Worm (Caenorhabditis elegans): ENCODE data around the gene F59D12.5.

F59D12.5 gene

ce11 chrX:15606585-15607276, 40.4 kb downstream of the F59D12.5 start, which contains the start of gene rab-14 (continued):
- TF ChIP-seq F37B4.10 (GFP tag; IDR thresholded peaks at IDR 0.05) (no peak), B0035.1 (tag; optimal IDR thresholded peaks at IDR 0.05) (no peak), F22D6.2 (tag; optimal IDR thresholded peaks at IDR 0.05) (no peak), zim-3 (tag; optimal IDR thresholded peaks at IDR 0.05) (no peak), ceh-79 (tag; optimal IDR thresholded peaks at IDR 0.05) (no peak), ztf-25 (GFP tag; IDR thresholded peaks at IDR 0.05) (no peak), F49E8.2 (tag; optimal IDR thresholded peaks at IDR 0.05; ENCODE audit: insufficient read depth) (no peak), ekl-4 (GFP tag; IDR thresholded peaks at IDR 0.05) (peak; percentile 74), egl-18 (GFP tag; IDR thresholded peaks at IDR 0.05) (no peak), fkh-3 (tag; optimal IDR thresholded peaks at IDR 0.05) (no peak), K11D2.4 (GFP tag; IDR thresholded peaks at IDR 0.05) (peak; percentile 53; the same call in 1 of the 2 replicates), nfya-2 (GFP tag; IDR thresholded peaks at IDR 0.05) (no peak), ceh-40 (GFP tag; IDR thresholded peaks at IDR 0.05) (no peak), akir-1 (GFP tag; optimal IDR thresholded peaks at IDR 0.05) (no peak), mes-4 (tag; optimal IDR thresholded peaks at IDR 0.05) (no peak), hsf-1 (GFP tag; IDR thresholded peaks at IDR 0.05) (no peak), B0261.1 (tag; optimal IDR thresholded peaks at IDR 0.05) (no peak), nhr-90 (tag; optimal IDR thresholded peaks at IDR 0.05) (no peak), dpff-1 (tag; optimal IDR thresholded peaks at IDR 0.05) (no peak), C06A6.2 (GFP tag; conservative IDR thresholded peaks at IDR 0.05) (peak; percentile 41; the same call in 1 of the 2 replicates), B0019.2 (GFP tag; conservative IDR thresholded peaks at IDR 0.05) (no peak), Y56A3A.18 (GFP tag; IDR thresholded peaks at IDR 0.05) (no peak), D2030.7 (GFP tag; IDR thresholded peaks at IDR 0.05) (no peak), snpc-3.4 (tag; optimal IDR thresholded peaks at IDR 0.05) (no peak), ztf-3 (GFP tag; optimal IDR thresholded peaks at IDR 0.05) (no peak), lin-35 (GFP tag; optimal IDR thresholded peaks at IDR 0.05) (peak in 1 of 3 experiments; percentile 70), madf-3 (GFP tag; IDR thresholded peaks at IDR 0.05) (peak; percentile 75; the same call in 1 of the 2 replicates), Y95B8A.8 (GFP tag; IDR thresholded peaks at IDR 0.05) (no peak), aptf-2 (GFP tag; conservative IDR thresholded peaks at IDR 0.05) (no peak), ztf-6 (GFP tag; IDR thresholded peaks at IDR 0.05) (no peak), ceh-91 (GFP tag; IDR thresholded peaks at IDR 0.05) (no peak), efl-1 (GFP tag; optimal IDR thresholded peaks at IDR 0.05) (no peak), aptf-3 (GFP tag; IDR thresholded peaks at IDR 0.05) (no peak), chd-7 (tag; optimal IDR thresholded peaks at IDR 0.05) (peak; percentile 45), tbx-9 (tag; optimal IDR thresholded peaks at IDR 0.05; ENCODE audit: borderline replicate concordance) (no peak), F39B2.1 (GFP tag; IDR thresholded peaks at IDR 0.05) (no peak), lsy-27 (tag; optimal IDR thresholded peaks at IDR 0.05; ENCODE audit: borderline replicate concordance, insufficient read depth) (no peak), xnd-1 (tag; optimal IDR thresholded peaks at IDR 0.05) (no peak), mxl-1 (tag; optimal IDR thresholded peaks at IDR 0.05) (no peak), sdz-38 (tag; optimal IDR thresholded peaks at IDR 0.05) (no peak), him-1 (tag; optimal IDR thresholded peaks at IDR 0.05) (no peak), hmg-20 (GFP tag; IDR thresholded peaks at IDR 0.05) (peak; percentile 20; the same call in 1 of the 2 replicates), ceh-100 (GFP tag; IDR thresholded peaks at IDR 0.05) (no peak), gei-17 (GFP tag; optimal IDR thresholded peaks at IDR 0.05) (no peak), mel-28 (tag; optimal IDR thresholded peaks at IDR 0.05; ENCODE audit: borderline replicate concordance) (no peak), dpl-1 (GFP tag; optimal IDR thresholded peaks at IDR 0.05) (no peak), unc-62 (GFP tag; optimal IDR thresholded peaks at IDR 0.05) (peak; percentile 12), die-1 (tag; optimal IDR thresholded peaks at IDR 0.05) (no peak), Y53G8AR.9 (GFP tag; conservative IDR thresholded peaks at IDR 0.05) (no peak)
